Fruit fly (Drosophila melanogaster): ENCODE measurements around the gene CG7083.

The CG7083 gene

dm6 chr3L:8315141-8315816 is 25.3 kb upstream of the CG7083 start, which contains the start of gene Cpsf6 (continued):
- TF ChIP-seq CG42726 (GFP tag; IDR thresholded peaks at IDR 0.05; ENCODE audit: partially characterized antibody) (0 out of 2 replicates have a peak, but pooled peaks have one; percentile 18), crc (GFP tag; optimal IDR thresholded peaks at IDR 0.05) (no peak), kah (GFP tag; optimal IDR thresholded peaks at IDR 0.05) (no peak), CG14965 (GFP tag; optimal IDR thresholded peaks at IDR 0.05; ENCODE audit: borderline replicate concordance) (no peak), az2 (GFP tag; optimal IDR thresholded peaks at IDR 0.05) (peak; percentile 74), CG8478 (optimal IDR thresholded peaks at IDR 0.05) (peak; percentile 88), CG18619 (GFP tag; optimal IDR thresholded peaks at IDR 0.05) (peak; percentile 35), CG8944 (GFP tag; optimal IDR thresholded peaks at IDR 0.05) (peak; percentile 6), CG12071 (GFP tag; optimal IDR thresholded peaks at IDR 0.05) (no peak), NFAT (GFP tag; IDR thresholded peaks at IDR 0.05) (no peak; the same call in 1 of the 2 replicates), NfI (GFP tag; optimal IDR thresholded peaks at IDR 0.05) (peak; percentile 57), CG4707 (GFP tag; optimal IDR thresholded peaks at IDR 0.05) (no peak), CG2129 (GFP tag; IDR thresholded peaks at IDR 0.05; ENCODE audit: partially characterized antibody) (no peak), CG12236 (GFP tag; optimal IDR thresholded peaks at IDR 0.05) (no peak), H2.0 (GFP tag; IDR thresholded peaks at IDR 0.05) (peak; percentile 79), CG11456 (GFP tag; IDR thresholded peaks at IDR 0.05) (peak; percentile 60; the same call in 2 of the 3 replicates), CG2116 (GFP tag; optimal IDR thresholded peaks at IDR 0.05) (peak; percentile 82), da (GFP tag; optimal IDR thresholded peaks at IDR 0.05) (no peak), tll (GFP tag; optimal IDR thresholded peaks at IDR 0.05) (no peak), CG3847 (GFP tag; IDR thresholded peaks at IDR 0.05) (peak; percentile 66), sens-2 (GFP tag; IDR thresholded peaks at IDR 0.05) (peak; percentile 68), CG15696 (tag; optimal IDR thresholded peaks at IDR 0.05) (peak; percentile 74), CG5245 (GFP tag; optimal IDR thresholded peaks at IDR 0.05) (peak; percentile 25), CG9817 (tag; optimal IDR thresholded peaks at IDR 0.05) (peak; percentile 75), CG31365 (tag; optimal IDR thresholded peaks at IDR 0.05) (peak; percentile 34), Dref (GFP tag; IDR thresholded peaks at IDR 0.05) (peak; percentile 76), Doc2 (GFP tag; IDR thresholded peaks at IDR 0.05) (no peak), CG6689 (GFP tag; IDR thresholded peaks at IDR 0.05) (peak; percentile 50), Pdp1 (GFP tag; optimal IDR thresholded peaks at IDR 0.05) (peak in 1 of 2 experiments; percentile 40), Optix (GFP tag; IDR thresholded peaks at IDR 0.05) (no peak), so (GFP tag; IDR thresholded peaks at IDR 0.05) (no peak), sens (GFP tag) (peak; percentile 86), Vsx1 (GFP tag; optimal IDR thresholded peaks at IDR 0.05) (peak; percentile 8), Eip74EF (GFP tag; optimal IDR thresholded peaks at IDR 0.05) (no peak), slou (GFP tag; optimal IDR thresholded peaks at IDR 0.05) (no peak), shn (GFP tag; optimal IDR thresholded peaks at IDR 0.05) (no peak), CG7987 (GFP tag; optimal IDR thresholded peaks at IDR 0.05) (no peak), CG15479 (GFP tag; optimal IDR thresholded peaks at IDR 0.05) (peak; percentile 13), Ravus (GFP tag; IDR thresholded peaks at IDR 0.05) (no peak; the same call in 1 of the 2 replicates), CG15514 (GFP tag; optimal IDR thresholded peaks at IDR 0.05) (peak; percentile 80), lmd (GFP tag; IDR thresholded peaks at IDR 0.05) (peak; percentile 44; the same call in 1 of the 2 replicates), gcm (GFP tag; optimal IDR thresholded peaks at IDR 0.05) (no peak), CG7357 (GFP tag; IDR thresholded peaks at IDR 0.05) (no peak), eve (GFP tag; optimal IDR thresholded peaks at IDR 0.05) (no peak), HmgZ (tag; optimal IDR thresholded peaks at IDR 0.05) (peak; percentile 53), cwo (GFP tag; optimal IDR thresholded peaks at IDR 0.05) (no peak), dpn (GFP tag; optimal IDR thresholded peaks at IDR 0.05) (peak; percentile 52 to 71), inv (GFP tag; IDR thresholded peaks at IDR 0.05; ENCODE audit: partially characterized antibody) (no peak; the same call in 1 of the 2 replicates), Bdp1 (GFP tag; optimal IDR thresholded peaks at IDR 0.05) (peak; percentile 29)

All from whole organism, embryonic.